Fruit fly (Drosophila melanogaster): ENCODE data around the gene Srp72.

Gene Srp72

DNA sequence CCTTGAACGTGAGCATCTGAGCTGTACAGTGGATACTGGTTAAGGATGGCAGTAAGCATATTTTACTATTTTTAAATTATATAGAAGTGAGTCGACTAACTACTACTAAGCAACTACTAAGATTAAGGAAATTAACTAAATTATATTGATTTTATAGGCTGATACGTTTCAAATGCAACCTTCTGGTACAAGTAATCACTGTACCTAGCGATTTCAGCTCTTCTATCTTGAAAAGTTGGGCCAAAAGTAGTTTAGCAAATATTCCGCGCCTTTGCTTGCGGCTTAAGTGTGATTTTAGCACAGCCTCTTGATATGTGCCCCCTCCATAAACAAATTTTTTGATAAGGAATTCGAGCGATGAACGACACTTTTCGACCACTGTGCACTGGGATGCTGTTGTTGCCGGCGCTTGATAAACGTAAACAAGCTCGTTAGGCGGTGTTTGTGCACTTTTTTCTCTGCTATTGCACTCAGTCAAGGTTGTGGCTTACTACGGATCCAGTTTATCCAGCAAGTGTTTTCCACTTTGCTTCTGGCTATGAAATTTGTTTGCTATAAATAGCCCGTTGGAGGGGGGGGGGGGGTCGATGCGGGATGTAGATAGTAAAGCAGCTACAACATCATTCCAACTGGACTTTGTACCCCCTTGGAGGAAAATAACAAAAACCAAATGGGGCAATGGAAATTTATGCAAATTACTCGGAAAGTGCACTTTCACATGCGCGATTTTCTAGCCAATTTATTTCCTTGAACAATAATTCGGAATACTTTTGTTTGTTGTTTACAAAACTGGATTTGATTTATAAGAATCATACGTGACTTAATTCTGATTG is 32.0 kb upstream of the Srp72 start (continued):
- peak; percentile 7 for TF ChIP-seq sqz (GFP tag; optimal IDR thresholded peaks at IDR 0.05)
- no peak for TF ChIP-seq D (optimal IDR thresholded peaks at IDR 0.05)
- no peak for TF ChIP-seq D (GFP tag; optimal IDR thresholded peaks at IDR 0.05)
- TF ChIP-seq CG4328 (GFP tag; optimal IDR thresholded peaks at IDR 0.05) = no peak
- peak; percentile 73 for TF ChIP-seq NFAT (GFP tag; IDR thresholded peaks at IDR 0.05)
- TF ChIP-seq bbx (GFP tag; IDR thresholded peaks at IDR 0.05; ENCODE audit: partially characterized antibody) = no peak
- TF ChIP-seq gfzf (GFP tag; optimal IDR thresholded peaks at IDR 0.05) = no peak
- peak; percentile 46 for TF ChIP-seq CG6813 (GFP tag; optimal IDR thresholded peaks at IDR 0.05)
- TF ChIP-seq unc-4 (GFP tag; IDR thresholded peaks at IDR 0.05; ENCODE audit: partially characterized antibody) = no peak
- TF ChIP-seq phol (tag; optimal IDR thresholded peaks at IDR 0.05) = peak; percentile 60
- TF ChIP-seq Optix (GFP tag; IDR thresholded peaks at IDR 0.05) = no peak
- TF ChIP-seq ase (GFP tag; IDR thresholded peaks at IDR 0.05) = peak; percentile 72; the same call in 2 of the 3 replicates
- TF ChIP-seq E2f2 (GFP tag; IDR thresholded peaks at IDR 0.05) = peak; percentile 35; the same call in 1 of the 2 replicates
- TF ChIP-seq vfl (GFP tag; optimal IDR thresholded peaks at IDR 0.05) = peak; percentile 9
- peak; percentile 33 for TF ChIP-seq CG12942 (GFP tag; optimal IDR thresholded peaks at IDR 0.05)
- peak; percentile 11 for TF ChIP-seq CG15696 (tag; optimal IDR thresholded peaks at IDR 0.05)
- TF ChIP-seq Dref (GFP tag; IDR thresholded peaks at IDR 0.05) = no peak
- peak; percentile 52; the same call in 1 of the 2 replicates for TF ChIP-seq vvl (GFP tag; IDR thresholded peaks at IDR 0.05)
- TF ChIP-seq CG17829 (tag; optimal IDR thresholded peaks at IDR 0.05) = peak; percentile 41
- peak; percentile 34 for TF ChIP-seq CG5245 (GFP tag; optimal IDR thresholded peaks at IDR 0.05)
- TF ChIP-seq B-H1 (GFP tag; IDR thresholded peaks at IDR 0.05) = 0 out of 3 replicates have a peak, but pooled peaks have one; percentile 35
- TF ChIP-seq Bteb2 (GFP tag; optimal IDR thresholded peaks at IDR 0.05) = peak; percentile 5
- TF ChIP-seq gem (tag; optimal IDR thresholded peaks at IDR 0.05) = peak; percentile 77
- no peak for TF ChIP-seq CG10543 (GFP tag; optimal IDR thresholded peaks at IDR 0.05)
- peak; percentile 61 for TF ChIP-seq CG13296 (GFP tag; optimal IDR thresholded peaks at IDR 0.05)
- TF ChIP-seq CG13424 (tag; optimal IDR thresholded peaks at IDR 0.05) = peak; percentile 41
- no peak for TF ChIP-seq wor (GFP tag; IDR thresholded peaks at IDR 0.05)
- peak; percentile 53 for TF ChIP-seq unpg (GFP tag; optimal IDR thresholded peaks at IDR 0.05)
- no peak for TF ChIP-seq cad (GFP tag; optimal IDR thresholded peaks at IDR 0.05)
- TF ChIP-seq salm (tag; optimal IDR thresholded peaks at IDR 0.05) = no peak
- peak; percentile 86 for TF ChIP-seq so (GFP tag; IDR thresholded peaks at IDR 0.05)
- TF ChIP-seq HmgZ (tag; optimal IDR thresholded peaks at IDR 0.05) = no peak
- no peak for TF ChIP-seq caup (GFP tag; optimal IDR thresholded peaks at IDR 0.05; ENCODE audit: severe bottlenecking)
- peak; percentile 52 for TF ChIP-seq Abd-B (GFP tag; optimal IDR thresholded peaks at IDR 0.05)
- peak; percentile 11 for TF ChIP-seq fd96Cb (tag; optimal IDR thresholded peaks at IDR 0.05)
- peak; percentile 66 for TF ChIP-seq toy (GFP tag; IDR thresholded peaks at IDR 0.05)
- TF ChIP-seq ranshi (GFP tag; IDR thresholded peaks at IDR 0.05) = peak; percentile 80
- TF ChIP-seq CG14050 (GFP tag; IDR thresholded peaks at IDR 0.05) = peak; percentile 65
- TF ChIP-seq CG4820 (GFP tag; optimal IDR thresholded peaks at IDR 0.05) = peak; percentile 57
- TF ChIP-seq nmo (GFP tag; optimal IDR thresholded peaks at IDR 0.05) = peak; percentile 64
- no peak for TF ChIP-seq br (optimal IDR thresholded peaks at IDR 0.05)
- TF ChIP-seq CG8765 (GFP tag; IDR thresholded peaks at IDR 0.05) = peak; percentile 50; the same call in 1 of the 2 replicates
- peak in 1 of 2 experiments; percentile 1 for TF ChIP-seq Pdp1 (GFP tag; optimal IDR thresholded peaks at IDR 0.05)
- peak; percentile 28 for TF ChIP-seq Hmx (GFP tag; optimal IDR thresholded peaks at IDR 0.05)
- TF ChIP-seq CG10462 (GFP tag; optimal IDR thresholded peaks at IDR 0.05) = peak; percentile 21
- TF ChIP-seq grau (tag; optimal IDR thresholded peaks at IDR 0.05) = peak; percentile 94
- TF ChIP-seq Asciz (GFP tag; optimal IDR thresholded peaks at IDR 0.05) = no peak
- no peak for TF ChIP-seq sr (GFP tag; IDR thresholded peaks at IDR 0.05)
- TF ChIP-seq Lhr (GFP tag; optimal IDR thresholded peaks at IDR 0.05) = no peak
